Fruit fly (Drosophila melanogaster) whole organism, embryonic: ENCODE data around the gene CG7484.

ENCODE experiments used
- Bgb ChIP-seq: fragments of 200-800 bp; sonication (Bioruptor generic); IDR thresholded peaks from 2 replicates; pipeline ENCODE4 v1.3.6; 2022; ENCODE audit warnings: missing biosample characterization, missing genetic modification characterization; ENCODE audit not compliant: partially characterized antibody
- CG11560 ChIP-seq: fragments of 200-800 bp; sonication (Bioruptor generic); IDR thresholded peaks from 3 replicates; pipeline ENCODE4 v1.3.6; 2022; ENCODE audit warnings: missing biosample characterization, missing genetic modification characterization
- CG11695 ChIP-seq: fragments of 200-800 bp; sonication (Bioruptor generic); IDR thresholded peaks from 3 replicates; pipeline ENCODE4 v1.3.6; 2022; ENCODE audit warnings: missing biosample characterization, missing genetic modification characterization
- CG12155 ChIP-seq: fragments of 200-800 bp; sonication (Bioruptor generic); optimal IDR thresholded peaks from 3 replicates; lab custom pipeline; 2016; ENCODE audit warnings: missing biosample characterization, missing genetic modification characterization
- CG12744 ChIP-seq: fragments of 200-800 bp; sonication (Bioruptor generic); optimal IDR thresholded peaks from 2 replicates; lab custom pipeline; 2016; ENCODE audit warnings: missing biosample characterization, missing genetic modification characterization
- CG15269 ChIP-seq: fragments of 200-800 bp; sonication (Bioruptor generic); optimal IDR thresholded peaks from 2 replicates; lab custom pipeline; 2018; ENCODE audit warnings: missing biosample characterization, mild to moderate bottlenecking, missing genetic modification characterization, moderate library complexity
- CG15479 ChIP-seq: fragments of 200-800 bp; sonication (Bioruptor generic); optimal IDR thresholded peaks from 3 replicates; lab custom pipeline; 2019; ENCODE audit warnings: missing biosample characterization, mild to moderate bottlenecking, missing genetic modification characterization, moderate library complexity
- CG1647 ChIP-seq: fragments of 200-800 bp; sonication (Bioruptor generic); optimal IDR thresholded peaks from 3 replicates; lab custom pipeline; 2016; ENCODE audit warnings: missing biosample characterization, missing genetic modification characterization
- CG17361 ChIP-seq: fragments of 200-800 bp; sonication (Bioruptor generic); IDR thresholded peaks from 3 replicates; pipeline ENCODE4 v1.3.6; 2022; ENCODE audit warnings: missing biosample characterization, missing genetic modification characterization
- CG18476 ChIP-seq: fragments of 200-800 bp; sonication (Bioruptor generic); optimal IDR thresholded peaks from 2 replicates; lab custom pipeline; 2016; ENCODE audit warnings: missing biosample characterization, mild to moderate bottlenecking, missing genetic modification characterization
- CG18764 ChIP-seq: fragments of 200-800 bp; sonication (Bioruptor generic); optimal IDR thresholded peaks from 3 replicates; lab custom pipeline; 2016; ENCODE audit warnings: missing biosample characterization, missing genetic modification characterization
- CG2120 ChIP-seq: fragments of 200-800 bp; sonication (Bioruptor generic); optimal IDR thresholded peaks from 3 replicates; lab custom pipeline; 2016; ENCODE audit warnings: missing biosample characterization, missing genetic modification characterization
- CG2129 ChIP-seq: fragments of 200-800 bp; sonication (Bioruptor generic); IDR thresholded peaks from 2 replicates; pipeline ENCODE4 v1.3.6; 2022; ENCODE audit warnings: missing biosample characterization, missing genetic modification characterization; ENCODE audit not compliant: partially characterized antibody
- CG2678 ChIP-seq: fragments of 200-800 bp; sonication (Bioruptor generic); optimal IDR thresholded peaks from 3 replicates; lab custom pipeline; 2019; ENCODE audit warnings: missing biosample characterization, mild to moderate bottlenecking, missing genetic modification characterization, moderate library complexity
- CG31224 ChIP-seq: fragments of 200-800 bp; sonication (Bioruptor generic); IDR thresholded peaks from 2 replicates; pipeline ENCODE4 v1.3.6; 2022; ENCODE audit warnings: missing biosample characterization, missing genetic modification characterization
- CG31441 ChIP-seq: fragments of 200-800 bp; sonication (Bioruptor generic); IDR thresholded peaks from 2 replicates; pipeline ENCODE4 v1.3.6; 2022; ENCODE audit warnings: missing biosample characterization, missing genetic modification characterization
- CG3163 ChIP-seq: fragments of 200-800 bp; sonication (Bioruptor generic); optimal IDR thresholded peaks from 3 replicates; lab custom pipeline; 2016; ENCODE audit warnings: missing biosample characterization, missing genetic modification characterization
- CG4730 ChIP-seq: fragments of 200-800 bp; sonication (Bioruptor generic); IDR thresholded peaks from 2 replicates; pipeline ENCODE4 v1.3.6; 2022; ENCODE audit warnings: missing biosample characterization, missing genetic modification characterization
- CG7556 ChIP-seq: fragments of 200-800 bp; sonication (Bioruptor generic); optimal IDR thresholded peaks from 2 replicates; lab custom pipeline; 2017; ENCODE audit warnings: missing biosample characterization, mild to moderate bottlenecking, missing genetic modification characterization
- Dad ChIP-seq: fragments of 200-800 bp; sonication (Bioruptor generic); optimal IDR thresholded peaks from 3 replicates; lab custom pipeline; 2016; ENCODE audit warnings: missing biosample characterization, missing genetic modification characterization
- Dp ChIP-seq: fragments of 200-800 bp; sonication (Bioruptor generic); optimal IDR thresholded peaks from 2 replicates; lab custom pipeline; 2018; ENCODE audit warnings: missing biosample characterization, mild to moderate bottlenecking, missing genetic modification characterization, moderate library complexity
- E2f1 ChIP-seq: fragments of 200-800 bp; sonication (Bioruptor generic); IDR thresholded peaks from 2 replicates; pipeline ENCODE4 v1.3.6; 2022; ENCODE audit warnings: missing biosample characterization, missing genetic modification characterization
- Ets97D ChIP-seq: fragments of 200-800 bp; sonication (Bioruptor generic); optimal IDR thresholded peaks from 3 replicates; lab custom pipeline; 2016; ENCODE audit warnings: missing biosample characterization, missing genetic modification characterization
- Lhr ChIP-seq: fragments of 200-800 bp; sonication (Bioruptor generic); optimal IDR thresholded peaks from 3 replicates; lab custom pipeline; 2017; ENCODE audit warnings: mild to moderate bottlenecking, missing biosample characterization, missing genetic modification reagents, missing genetic modification characterization
- MBD-R2 ChIP-seq: fragments of 200-800 bp; sonication (Bioruptor generic); IDR thresholded peaks from 2 replicates; pipeline ENCODE4 v1.3.6; 2022; ENCODE audit warnings: missing biosample characterization, missing genetic modification characterization
- Mes4 ChIP-seq: fragments of 200-800 bp; sonication (Bioruptor generic); optimal IDR thresholded peaks from 2 replicates; lab custom pipeline; 2016; ENCODE audit warnings: missing biosample characterization, missing genetic modification characterization
- Optix ChIP-seq: fragments of 200-800 bp; sonication (Bioruptor generic); IDR thresholded peaks from 3 replicates; pipeline ENCODE4 v1.3.6; 2022; ENCODE audit warnings: missing biosample characterization, missing genetic modification characterization
- Scr ChIP-seq: fragments of 200-800 bp; sonication (Bioruptor generic); IDR thresholded peaks from 2 replicates; pipeline ENCODE4 v1.3.6; 2022; ENCODE audit warnings: missing biosample characterization, missing genetic modification characterization; ENCODE audit not compliant: partially characterized antibody
- Six4 ChIP-seq: fragments of 200-800 bp; sonication (Bioruptor generic); optimal IDR thresholded peaks from 2 replicates; lab custom pipeline; 2016; ENCODE audit warnings: missing biosample characterization, missing genetic modification characterization
- Sox100B ChIP-seq: fragments of 200-800 bp; sonication (Bioruptor generic); optimal IDR thresholded peaks from 3 replicates; lab custom pipeline; 2018; ENCODE audit warnings: missing biosample characterization, mild to moderate bottlenecking, missing genetic modification characterization
- Stat92E ChIP-seq, 3 experiments: fragments of >200 bp in 2 of 3; fragments of 200-800 bp in 1 of 3; sonication (Bioruptor generic) in 1 of 3; optimal IDR thresholded peaks; 2 replicates each; lab custom pipeline; 2017 to 2019; ENCODE audit warnings: missing biosample characterization in 3 of 3, missing genetic modification characterization in 3 of 3, mild to moderate bottlenecking in 1 of 3, moderate library complexity in 1 of 3
- az2 ChIP-seq: fragments of 200-800 bp; sonication (Bioruptor generic); optimal IDR thresholded peaks from 3 replicates; lab custom pipeline; 2016; ENCODE audit warnings: missing biosample characterization, missing genetic modification characterization
- bcd ChIP-seq: fragments of 200-800 bp; sonication (Bioruptor generic); optimal IDR thresholded peaks from 2 replicates; lab custom pipeline; 2017; ENCODE audit warnings: missing biosample characterization, mild to moderate bottlenecking, missing genetic modification characterization
- chif ChIP-seq, 2 experiments: fragments of 200-800 bp; sonication (Bioruptor generic); optimal IDR thresholded peaks; 3 replicates each; lab custom pipeline; 2016; ENCODE audit warnings: missing biosample characterization in 2 of 2, missing genetic modification characterization in 2 of 2
- chinmo ChIP-seq: fragments of 200-800 bp; sonication (Bioruptor generic); IDR thresholded peaks from 4 replicates; pipeline ENCODE4 v1.3.6; 2022; ENCODE audit warnings: missing biosample characterization, missing genetic modification characterization; ENCODE audit not compliant: partially characterized antibody
- fd102C ChIP-seq: fragments of 200-800 bp; sonication (Bioruptor generic); optimal IDR thresholded peaks from 2 replicates; lab custom pipeline; 2018; ENCODE audit warnings: missing biosample characterization, mild to moderate bottlenecking, missing genetic modification characterization, moderate library complexity
- grn ChIP-seq: fragments of 200-800 bp; sonication (Bioruptor generic); optimal IDR thresholded peaks from 3 replicates; lab custom pipeline; 2017; ENCODE audit warnings: missing biosample characterization, missing genetic modification characterization
- her ChIP-seq: fragments of 200-800 bp; sonication (Bioruptor generic); optimal IDR thresholded peaks from 2 replicates; lab custom pipeline; 2016; ENCODE audit warnings: missing biosample characterization, missing genetic modification characterization
- jigr1 ChIP-seq: fragments of 200-800 bp; sonication (Bioruptor generic); IDR thresholded peaks from 3 replicates; pipeline ENCODE4 v1.3.6; 2022; ENCODE audit warnings: missing biosample characterization, missing genetic modification characterization
- luna ChIP-seq: fragments of 200-800 bp; sonication (Bioruptor generic); optimal IDR thresholded peaks from 2 replicates; lab custom pipeline; 2016; ENCODE audit warnings: missing biosample characterization, missing genetic modification characterization
- nerfin-2 ChIP-seq: fragments of 200-800 bp; sonication (Bioruptor generic); IDR thresholded peaks from 2 replicates; pipeline ENCODE4 v1.3.6; 2022; ENCODE audit warnings: missing biosample characterization, missing genetic modification characterization; ENCODE audit not compliant: partially characterized antibody
- prd ChIP-seq, 3 experiments: fragments of >200 bp in 2 of 3; fragments of 200-800 bp in 1 of 3; sonication (Bioruptor generic) in 1 of 3; optimal IDR thresholded peaks in 2 of 3; IDR thresholded peaks in 1 of 3; 2 replicates in 2 of 3; 3 replicates in 1 of 3; pipeline versions ENCODE4 v1.3.6 to Lab custom; 2017 to 2022; ENCODE audit warnings: missing biosample characterization in 1 of 3, missing genetic modification characterization in 1 of 3
- psq ChIP-seq: fragments of 200-800 bp; sonication (Bioruptor generic); optimal IDR thresholded peaks from 2 replicates; lab custom pipeline; 2017; ENCODE audit warnings: missing biosample characterization, missing genetic modification characterization
- run ChIP-seq: fragments of 200-800 bp; sonication (Bioruptor generic); optimal IDR thresholded peaks from 3 replicates; lab custom pipeline; 2018; ENCODE audit warnings: missing biosample characterization, mild to moderate bottlenecking, missing genetic modification characterization
- schlank ChIP-seq: fragments of 200-800 bp; sonication (Bioruptor generic); optimal IDR thresholded peaks from 2 replicates; lab custom pipeline; 2018; ENCODE audit warnings: missing biosample characterization, mild to moderate bottlenecking, missing genetic modification characterization
- slou ChIP-seq: fragments of 200-800 bp; sonication (Bioruptor generic); optimal IDR thresholded peaks from 3 replicates; lab custom pipeline; 2016; ENCODE audit warnings: missing biosample characterization, missing genetic modification characterization
- sna ChIP-seq: fragments of 200-800 bp; sonication (Bioruptor generic); IDR thresholded peaks from 2 replicates; pipeline ENCODE4 v1.3.6; 2022; ENCODE audit warnings: missing biosample characterization, missing genetic modification characterization; ENCODE audit not compliant: partially characterized antibody
- sob ChIP-seq: fragments of 200-800 bp; sonication (Bioruptor generic); IDR thresholded peaks from 2 replicates; pipeline ENCODE4 v1.3.6; 2022; ENCODE audit warnings: missing biosample characterization, missing genetic modification characterization

Gene CG7484

DNA sequence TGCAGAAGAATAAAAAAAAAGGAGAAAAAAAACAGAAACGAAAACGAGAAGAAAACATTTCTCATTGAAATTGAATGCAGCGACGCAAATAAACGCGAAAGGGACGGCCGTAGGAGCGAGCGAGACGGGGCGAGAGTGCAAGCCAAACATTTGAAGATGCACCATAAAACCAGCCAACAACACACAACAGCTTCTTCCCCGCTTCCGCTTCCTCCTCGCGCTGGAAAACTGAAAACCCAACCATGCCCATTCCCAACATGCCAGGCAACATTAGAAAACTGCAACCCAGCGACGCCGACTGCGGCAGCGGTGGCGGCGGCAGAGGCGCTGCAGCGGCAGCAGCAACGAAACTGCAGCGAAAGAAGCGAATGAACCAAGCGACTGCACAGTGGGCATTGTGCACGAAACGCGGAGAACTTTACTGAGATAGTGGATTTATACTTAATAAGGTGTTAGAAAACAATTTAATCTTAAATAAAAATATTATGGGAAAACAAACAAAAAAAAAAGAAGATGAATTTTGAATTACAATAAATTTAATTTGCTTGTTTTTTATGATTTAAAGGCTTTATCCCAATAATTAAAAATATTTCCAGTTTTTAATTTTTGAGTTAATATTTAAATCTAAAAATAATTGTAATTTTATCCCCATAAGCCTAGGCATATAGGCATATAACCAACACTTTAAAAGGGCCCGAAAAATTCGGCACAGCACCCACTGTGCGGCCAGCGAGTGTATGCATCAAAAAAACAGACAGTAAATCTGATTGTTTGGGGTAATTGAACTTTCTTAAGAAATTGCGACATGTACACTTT lies 43.3 kb upstream of the CG7484 start (continued):
- TF ChIP-seq Stat92E (GFP tag; optimal IDR thresholded peaks at IDR 0.05; lab: Kevin White, UChicago) (peak in 1 of 3 experiments; percentile 26), Mes4 (GFP tag; lab: Kevin White, UChicago) (no peak), jigr1 (GFP tag; lab: Robert Waterston, UW) (no peak), CG11560 (0 out of 3 replicates have a peak, but pooled peaks have one; percentile 25), luna (GFP tag; lab: Kevin White, UChicago) (no peak), CG2120 (GFP tag; lab: Kevin White, UChicago) (no peak), grn (GFP tag; lab: Kevin White, UChicago) (no peak), CG2129 (GFP tag; lab: Robert Waterston, UW) (no peak), CG31441 (peak; percentile 92), Ets97D (GFP tag; lab: Kevin White, UChicago) (no peak), Sox100B (GFP tag; lab: Kevin White, UChicago) (peak; percentile 92), MBD-R2 (no peak), CG11695 (0 out of 3 replicates have a peak, but pooled peaks have one; percentile 25), prd (optimal IDR thresholded peaks at IDR 0.05; lab: Kevin White, UChicago) (no peak), prd (GFP tag; IDR thresholded peaks at IDR 0.05; lab: Robert Waterston, UW) (peak; percentile 37; the same call in 1 of the 3 replicates), Lhr (peak; percentile 68), psq (GFP tag; lab: Kevin White, UChicago) (peak; percentile 1), her (no peak), CG15269 (tag; lab: Kevin White, UChicago) (peak; percentile 63), CG15479 (GFP tag; lab: Kevin White, UChicago) (no peak), CG17361 (peak; percentile 95), Scr (GFP tag; lab: Robert Waterston, UW) (no peak), CG3163 (GFP tag; lab: Kevin White, UChicago) (no peak), schlank (tag; lab: Kevin White, UChicago) (no peak), chif (GFP tag; optimal IDR thresholded peaks at IDR 0.05; lab: Kevin White, UChicago) (peak in 1 of 2 experiments; percentile 22), CG2678 (tag; lab: Kevin White, UChicago) (peak; percentile 80), Bgb (GFP tag; lab: Robert Waterston, UW) (0 out of 2 replicates have a peak, but pooled peaks have one; percentile 15), CG12744 (GFP tag; lab: Kevin White, UChicago) (no peak), bcd (peak; percentile 70), CG18476 (GFP tag; lab: Kevin White, UChicago) (peak; percentile 36), slou (GFP tag; lab: Kevin White, UChicago) (peak; percentile 3), CG1647 (GFP tag; lab: Kevin White, UChicago) (no peak), CG12155 (peak; percentile 21), fd102C (GFP tag; lab: Kevin White, UChicago) (no peak), E2f1 (GFP tag; lab: Robert Waterston, UW) (0 out of 2 replicates have a peak, but pooled peaks have one; percentile 12), sob (no peak), run (tag; lab: Kevin White, UChicago) (no peak), Dad (GFP tag; lab: Kevin White, UChicago) (no peak), chinmo (GFP tag; lab: Robert Waterston, UW) (no peak), CG18764 (GFP tag; lab: Kevin White, UChicago) (peak; percentile 27), CG7556 (GFP tag; lab: Kevin White, UChicago) (peak; percentile 73), Dp (GFP tag; lab: Kevin White, UChicago) (no peak), az2 (GFP tag; lab: Kevin White, UChicago) (peak; percentile 82), Optix (no peak), CG31224 (GFP tag; lab: Robert Waterston, UW) (no peak), Six4 (GFP tag; lab: Kevin White, UChicago) (peak; percentile 63), CG4730 (no peak), sna (GFP tag; lab: Robert Waterston, UW) (no peak), nerfin-2 (GFP tag; lab: Robert Waterston, UW) (no peak)
